Fruit fly (Drosophila melanogaster) whole organism, adult: ENCODE data around the gene HLH3B.

ENCODE experiments used
- CG14711 ChIP-seq: fragments of 200-800 bp; sonication (Bioruptor generic); optimal IDR thresholded peaks from 2 replicates; lab custom pipeline; 2018; ENCODE audit warnings: missing biosample characterization, mild to moderate bottlenecking, missing genetic modification characterization, moderate library complexity
- CG33017 ChIP-seq: fragments of 200-800 bp; sonication (Bioruptor generic); optimal IDR thresholded peaks from 2 replicates; lab custom pipeline; 2018; ENCODE audit warnings: missing biosample characterization, mild to moderate bottlenecking, missing genetic modification characterization, moderate library complexity
- CG5204 ChIP-seq: fragments of 200-800 bp; sonication (Bioruptor generic); optimal IDR thresholded peaks from 2 replicates; lab custom pipeline; 2016; ENCODE audit warnings: missing biosample characterization, missing genetic modification characterization
- Mnt ChIP-seq: fragments of 200-800 bp; sonication (Bioruptor generic); optimal IDR thresholded peaks from 2 replicates; lab custom pipeline; 2016; ENCODE audit warnings: missing biosample characterization, mild to moderate bottlenecking, missing genetic modification characterization
- cnc ChIP-seq, 2 experiments: fragments of >200 bp; optimal IDR thresholded peaks; 2 replicates each; lab custom pipeline; 2017
- kay ChIP-seq: fragments of 200-800 bp; sonication (Bioruptor generic); peaks from one replicate; lab custom pipeline; 2016; ENCODE audit warnings: missing biosample characterization, missing genetic modification characterization, borderline replicate concordance
- ovo ChIP-seq: fragments of 200-800 bp; sonication (Bioruptor generic); optimal IDR thresholded peaks from 2 replicates; lab custom pipeline; 2016; ENCODE audit warnings: missing biosample characterization, missing genetic modification characterization
- toe ChIP-seq: fragments of 200-800 bp; sonication (Bioruptor generic); optimal IDR thresholded peaks from 2 replicates; lab custom pipeline; 2016; ENCODE audit warnings: missing biosample characterization, missing genetic modification characterization

dm6 chrX:2690376-2690775, 8.9 kb upstream of the HLH3B start:
- TF ChIP-seq CG5204 (GFP tag; lab: Kevin White, UChicago) (no peak), CG33017 (tag; lab: Kevin White, UChicago) (no peak), kay (GFP tag; lab: Kevin White, UChicago) (no peak), toe (GFP tag; lab: Kevin White, UChicago) (no peak), CG14711 (tag; lab: Kevin White, UChicago) (no peak), cnc (optimal IDR thresholded peaks at IDR 0.05; lab: Kevin White, UChicago) (no peak), Mnt (no peak), ovo (GFP tag; lab: Kevin White, UChicago) (no peak)
